Worm (Caenorhabditis elegans) whole organism, mixed stage, embryonic: ENCODE measurements around the gene cdc-25.4.

Experiments
- M03D4.4 ChIP-seq: sonication (generic microtip); optimal IDR thresholded peaks from 2 replicates; lab custom pipeline; 2017; ENCODE audit warnings: mild to moderate bottlenecking, missing genetic modification characterization, missing compliant biosample characterization
- bed-3 ChIP-seq: fragments of 200-800 bp; sonication (Bioruptor generic); optimal IDR thresholded peaks from 3 replicates; lab custom pipeline; 2018; ENCODE audit warnings: mild to moderate bottlenecking, missing genetic modification characterization, moderate library complexity, missing compliant biosample characterization
- blmp-1 ChIP-seq: fragments of 150-350 bp; optimal IDR thresholded peaks from 2 replicates; lab custom pipeline; 2014; ENCODE audit warnings: missing biosample characterization, missing genetic modification characterization
- ceh-39 ChIP-seq: fragments of 150-350 bp; optimal IDR thresholded peaks from 2 replicates; lab custom pipeline; 2014; ENCODE audit warnings: missing biosample characterization, missing genetic modification characterization
- ceh-43 ChIP-seq: fragments of 200-800 bp; sonication (Bioruptor generic); optimal IDR thresholded peaks from 2 replicates; lab custom pipeline; 2018; ENCODE audit warnings: mild to moderate bottlenecking, missing genetic modification characterization, moderate library complexity, missing compliant biosample characterization
- ceh-83 ChIP-seq: fragments of 200-800 bp; sonication (Bioruptor generic); optimal IDR thresholded peaks from 2 replicates; lab custom pipeline; 2018; ENCODE audit warnings: mild to moderate bottlenecking, missing genetic modification characterization, missing compliant biosample characterization
- ces-1 ChIP-seq: fragments of 150-350 bp; optimal IDR thresholded peaks from 2 replicates; lab custom pipeline; 2014; ENCODE audit warnings: missing biosample characterization, missing genetic modification reagents, missing genetic modification characterization
- cnd-1 ChIP-seq: fragments of 200-800 bp; sonication (Bioruptor generic); optimal IDR thresholded peaks from 2 replicates; lab custom pipeline; 2018; ENCODE audit warnings: mild to moderate bottlenecking, missing genetic modification characterization, missing compliant biosample characterization
- drap-1 ChIP-seq: fragments of 200-800 bp; sonication (Bioruptor generic); optimal IDR thresholded peaks from 3 replicates; lab custom pipeline; 2018; ENCODE audit warnings: mild to moderate bottlenecking, missing genetic modification characterization, missing compliant biosample characterization
- elt-1 ChIP-seq: sonication (generic microtip); optimal IDR thresholded peaks from 2 replicates; lab custom pipeline; 2017; ENCODE audit warnings: missing genetic modification characterization, mild to moderate bottlenecking, missing compliant biosample characterization, antibody characterized with exemption, moderate library complexity, borderline replicate concordance; ENCODE audit not compliant: insufficient read depth
- elt-3 ChIP-seq: fragments of 150-350 bp; optimal IDR thresholded peaks from 2 replicates; lab custom pipeline; 2014; ENCODE audit warnings: missing biosample characterization, missing genetic modification characterization
- flh-1 ChIP-seq: fragments of 200-800 bp; sonication (Bioruptor generic); optimal IDR thresholded peaks from 2 replicates; lab custom pipeline; 2018; ENCODE audit warnings: mild to moderate bottlenecking, missing genetic modification characterization, moderate library complexity, missing compliant biosample characterization
- ham-2 ChIP-seq: fragments of 200-800 bp; sonication (Bioruptor generic); optimal IDR thresholded peaks from 2 replicates; lab custom pipeline; 2018; ENCODE audit warnings: mild to moderate bottlenecking, missing genetic modification characterization, missing compliant biosample characterization
- hlh-1 ChIP-seq: fragments of 150-350 bp; optimal IDR thresholded peaks from 2 replicates; lab custom pipeline; 2014; ENCODE audit warnings: missing biosample characterization, missing genetic modification reagents, missing genetic modification characterization
- lin-13 ChIP-seq: fragments of 150-350 bp; optimal IDR thresholded peaks from 2 replicates; lab custom pipeline; 2014; ENCODE audit warnings: missing biosample characterization, missing genetic modification characterization
- lin-32 ChIP-seq: fragments of 200-800 bp; sonication (Bioruptor generic); optimal IDR thresholded peaks from 2 replicates; lab custom pipeline; 2018; ENCODE audit warnings: mild to moderate bottlenecking, missing genetic modification characterization, missing compliant biosample characterization
- lsy-2 ChIP-seq: fragments of 150-350 bp; optimal IDR thresholded peaks from 2 replicates; lab custom pipeline; 2014; ENCODE audit warnings: missing biosample characterization, missing genetic modification characterization
- mab-5 ChIP-seq: fragments of 150-350 bp; optimal IDR thresholded peaks from 2 replicates; lab custom pipeline; 2014; ENCODE audit warnings: missing biosample characterization, missing genetic modification characterization
- mep-1 ChIP-seq: fragments of 150-350 bp; optimal IDR thresholded peaks from 2 replicates; lab custom pipeline; 2017; ENCODE audit warnings: missing biosample characterization, missing genetic modification reagents, missing genetic modification characterization, inconsistent platforms
- mls-2 ChIP-seq: sonication (generic microtip); optimal IDR thresholded peaks from 2 replicates; lab custom pipeline; 2016; ENCODE audit warnings: mild to moderate bottlenecking, missing genetic modification characterization, moderate library complexity, missing compliant biosample characterization
- nhr-12 ChIP-seq: fragments of 150-350 bp; optimal IDR thresholded peaks from 2 replicates; lab custom pipeline; 2014; ENCODE audit warnings: missing biosample characterization, missing genetic modification characterization
- nhr-2 ChIP-seq: fragments of 150-350 bp; optimal IDR thresholded peaks from 2 replicates; lab custom pipeline; 2014; ENCODE audit warnings: missing biosample characterization, missing genetic modification characterization
- nhr-237 ChIP-seq: fragments of 150-350 bp; optimal IDR thresholded peaks from 2 replicates; lab custom pipeline; 2014; ENCODE audit warnings: missing biosample characterization, missing genetic modification characterization
- nhr-28 ChIP-seq: fragments of 150-350 bp; optimal IDR thresholded peaks from 2 replicates; lab custom pipeline; 2014; ENCODE audit warnings: missing biosample characterization, missing genetic modification characterization
- nhr-76 ChIP-seq: sonication (generic microtip); optimal IDR thresholded peaks from 2 replicates; lab custom pipeline; 2017; ENCODE audit warnings: missing biosample characterization, missing genetic modification characterization
- pha-4 ChIP-seq: fragments of 150-350 bp; optimal IDR thresholded peaks from 2 replicates; lab custom pipeline; 2018; ENCODE audit warnings: missing biosample characterization, missing genetic modification reagents, missing genetic modification characterization
- sem-2 ChIP-seq: fragments of 200-800 bp; sonication (Bioruptor generic); optimal IDR thresholded peaks from 2 replicates; lab custom pipeline; 2018; ENCODE audit warnings: mild to moderate bottlenecking, missing genetic modification characterization, missing compliant biosample characterization
- snpc-4 ChIP-seq: fragments of 150-350 bp; optimal IDR thresholded peaks from 2 replicates; lab custom pipeline; 2014; ENCODE audit warnings: missing biosample characterization, missing genetic modification characterization
- sptf-1 ChIP-seq: sonication (generic microtip); optimal IDR thresholded peaks from 2 replicates; lab custom pipeline; 2017; ENCODE audit warnings: mild to moderate bottlenecking, missing genetic modification characterization, moderate library complexity, missing compliant biosample characterization
- tbx-8 ChIP-seq: fragments of 200-800 bp; sonication (Bioruptor generic); optimal IDR thresholded peaks from 2 replicates; lab custom pipeline; 2018; ENCODE audit warnings: mild to moderate bottlenecking, missing genetic modification characterization, moderate library complexity, missing compliant biosample characterization
- unc-120 ChIP-seq: sonication (generic microtip); optimal IDR thresholded peaks from 2 replicates; lab custom pipeline; 2017; ENCODE audit warnings: missing genetic modification characterization, missing compliant biosample characterization; ENCODE audit not compliant: poor library complexity, severe bottlenecking
- unc-39 ChIP-seq: fragments of 150-350 bp; optimal IDR thresholded peaks from 2 replicates; lab custom pipeline; 2014; ENCODE audit warnings: missing biosample characterization, missing genetic modification characterization
- unc-62 ChIP-seq: fragments of 150-350 bp; optimal IDR thresholded peaks from 2 replicates; lab custom pipeline; 2014; ENCODE audit warnings: missing biosample characterization, missing genetic modification reagents, missing genetic modification characterization
- zip-8 ChIP-seq: fragments of 150-350 bp; optimal IDR thresholded peaks from 2 replicates; lab custom pipeline; 2014; ENCODE audit warnings: missing biosample characterization, missing genetic modification characterization
- ztf-11 ChIP-seq: fragments of 150-350 bp; optimal IDR thresholded peaks from 2 replicates; lab custom pipeline; 2014; ENCODE audit warnings: missing biosample characterization, missing genetic modification characterization

The cdc-25.4 gene

DNA sequence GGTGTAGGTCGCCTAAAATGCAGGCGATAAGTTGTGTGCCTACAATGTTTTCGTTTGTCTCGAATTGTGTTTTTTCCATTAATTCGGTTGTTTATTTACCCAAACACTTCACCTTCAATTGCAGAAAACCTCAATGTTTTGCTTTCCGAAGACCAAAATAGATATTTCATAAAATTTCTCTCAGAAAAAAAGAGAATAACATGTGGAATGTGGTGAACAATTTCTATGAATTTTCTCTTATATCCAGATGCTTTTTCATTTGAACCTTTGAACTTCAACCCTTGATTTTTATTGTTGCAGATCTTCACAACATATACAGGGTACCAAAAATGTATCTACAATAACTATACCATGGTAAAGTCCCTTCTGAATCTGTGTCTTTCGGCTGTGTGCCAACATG lies 17.2 kb upstream of the cdc-25.4 start, which contains the start of gene T01E8.1:
TSS of gene T01E8.1 (plus strand) at position 301 of the 400 bp plus-strand sequence.
- TF ChIP-seq lin-13 (no peak), unc-39 (tag; lab: Kevin White, UChicago) (no peak), cnd-1 (tag; lab: Kevin White, UChicago) (no peak), ceh-39 (tag; lab: Kevin White, UChicago) (no peak), lsy-2 (tag; lab: Kevin White, UChicago) (no peak), sptf-1 (tag; lab: Kevin White, UChicago) (no peak), lin-32 (GFP tag; lab: Kevin White, UChicago) (no peak), nhr-237 (tag; lab: Kevin White, UChicago) (no peak)

DNA sequence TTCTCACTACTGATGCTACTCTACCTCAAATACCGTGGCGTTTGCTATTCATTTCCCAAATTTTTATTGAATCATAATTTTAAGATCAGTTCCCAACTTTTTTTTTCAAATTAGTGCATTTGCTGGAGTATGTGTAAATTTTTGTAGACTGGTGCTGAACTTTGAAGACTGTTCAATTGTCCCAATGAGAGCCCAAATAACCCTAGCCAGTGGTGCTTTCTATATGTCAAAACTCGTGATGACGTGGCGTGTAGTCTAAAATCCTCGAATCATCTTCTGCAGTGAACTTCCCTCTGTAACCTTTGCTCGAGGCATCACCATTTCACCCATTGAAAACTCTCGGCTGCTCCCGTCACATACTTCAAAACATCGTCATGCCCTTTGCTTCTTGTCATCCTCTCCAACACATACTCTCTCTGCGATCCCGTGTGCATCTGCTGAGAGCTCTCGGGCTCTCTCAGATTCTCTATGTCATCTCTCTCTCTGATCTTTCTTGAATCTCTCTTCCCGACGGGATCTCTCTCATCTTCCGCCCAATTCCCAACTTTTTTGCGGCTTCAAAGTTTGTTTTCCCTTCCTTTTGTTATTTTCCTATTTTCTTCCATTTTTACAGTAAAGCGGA lies 15.3 kb upstream of the cdc-25.4 start:
- TF ChIP-seq sptf-1 (tag; lab: Kevin White, UChicago) (no peak), unc-120 (no peak), hlh-1 (peak; percentile 53), pha-4 (tag; lab: Kevin White, UChicago) (peak; percentile 32), lsy-2 (tag; lab: Kevin White, UChicago) (no peak)

DNA sequence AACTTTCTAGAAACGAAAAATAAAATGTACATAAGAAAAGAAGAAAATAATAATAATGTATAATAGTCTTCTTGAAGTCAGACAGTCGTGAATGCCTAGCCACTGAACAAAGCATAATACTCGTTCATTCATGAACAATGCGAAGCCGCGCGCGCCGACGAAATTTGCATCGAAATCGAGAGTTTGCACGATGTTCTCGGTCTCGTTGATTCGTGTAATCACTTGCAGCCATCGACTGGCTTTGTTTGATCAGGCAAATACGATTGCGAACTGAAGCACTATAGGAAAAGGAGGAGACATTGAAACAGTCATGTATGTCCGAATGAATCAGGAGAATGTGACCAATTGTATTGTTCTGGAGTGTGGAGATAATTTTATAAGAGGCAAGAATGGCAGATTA lies 14.5 kb upstream of the cdc-25.4 start:
- TF ChIP-seq unc-120 (no peak), pha-4 (tag; lab: Kevin White, UChicago) (peak; percentile 68), nhr-237 (tag; lab: Kevin White, UChicago) (peak; percentile 34), ham-2 (peak; percentile 67), ztf-11 (tag; lab: Kevin White, UChicago) (no peak), blmp-1 (tag; lab: Kevin White, UChicago) (peak; percentile 13)
- TF ChIP-seq, all 35 proteins: peak for 4

DNA sequence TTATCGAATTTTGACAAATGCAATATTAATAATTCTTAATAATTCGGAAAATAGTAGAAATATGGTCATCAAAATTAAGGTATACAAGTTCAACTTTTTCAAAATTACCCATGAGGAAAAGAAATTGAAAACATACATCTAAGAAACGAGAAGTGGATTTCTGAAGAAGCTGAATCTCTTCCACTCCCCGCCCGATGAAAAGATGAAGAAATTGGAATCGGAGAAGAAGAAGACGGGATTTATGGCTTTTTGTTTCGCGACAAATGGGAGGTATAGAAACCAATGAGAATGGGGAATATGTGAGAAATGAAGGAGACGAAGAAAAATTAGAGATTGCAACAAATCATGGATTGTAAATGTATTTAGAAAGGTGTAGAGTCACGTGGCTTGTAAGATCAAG lies 13.8 kb upstream of the cdc-25.4 start:
- peak; percentile 28 for TF ChIP-seq unc-62 (GFP tag; lab: Kevin White, UChicago)
- TF ChIP-seq mls-2 (tag; lab: Kevin White, UChicago): no peak
- peak; percentile 23 for TF ChIP-seq mab-5 (tag; lab: Kevin White, UChicago)
- TF ChIP-seq, all 35 proteins: peak for 2

DNA sequence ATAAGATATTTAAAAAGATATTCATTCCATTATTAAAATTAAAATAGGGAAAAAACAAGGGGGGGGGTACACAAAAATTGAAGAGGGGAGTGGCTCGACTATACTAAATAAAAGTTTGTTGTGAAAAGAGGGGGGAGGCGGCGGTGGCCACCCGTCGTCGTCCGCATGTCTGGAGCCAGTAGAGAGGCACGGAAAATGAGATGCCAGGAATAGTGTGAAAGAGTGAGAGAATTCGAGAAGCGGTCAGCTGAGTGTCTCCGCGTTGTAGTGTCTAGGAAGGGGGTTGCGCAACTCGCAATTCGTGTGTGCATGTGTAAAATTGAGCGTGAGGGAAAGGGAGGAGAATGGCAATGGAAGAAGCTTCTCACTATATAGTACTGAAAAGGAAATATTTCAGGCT lies 13.0 kb upstream of the cdc-25.4 start:
- TF ChIP-seq flh-1 (GFP tag; lab: Kevin White, UChicago): no peak
- peak; percentile 71 for TF ChIP-seq zip-8 (tag; lab: Kevin White, UChicago)
- TF ChIP-seq mab-5 (tag; lab: Kevin White, UChicago): no peak
- TF ChIP-seq tbx-8 (GFP tag; lab: Kevin White, UChicago): no peak
- no peak for TF ChIP-seq ceh-39 (tag; lab: Kevin White, UChicago)
- no peak for TF ChIP-seq elt-3 (tag; lab: Kevin White, UChicago)
- peak; percentile 33 for TF ChIP-seq M03D4.4
- peak; percentile 62 for TF ChIP-seq drap-1 (GFP tag; lab: Kevin White, UChicago)
- no peak for TF ChIP-seq ztf-11 (tag; lab: Kevin White, UChicago)
- peak; percentile 37 for TF ChIP-seq mep-1 (tag; lab: Kevin White, UChicago)
- no peak for TF ChIP-seq unc-39 (tag; lab: Kevin White, UChicago)
- TF ChIP-seq nhr-76: no peak
- peak; percentile 59 for TF ChIP-seq ces-1 (GFP tag; lab: Kevin White, UChicago)
- TF ChIP-seq unc-62 (GFP tag; lab: Kevin White, UChicago): peak; percentile 29
- TF ChIP-seq mls-2 (tag; lab: Kevin White, UChicago): peak; percentile 52
- no peak for TF ChIP-seq bed-3 (GFP tag; lab: Kevin White, UChicago)
- TF ChIP-seq lsy-2 (tag; lab: Kevin White, UChicago): no peak
- TF ChIP-seq cnd-1 (tag; lab: Kevin White, UChicago): no peak
- no peak for TF ChIP-seq nhr-2 (tag; lab: Kevin White, UChicago)
- no peak for TF ChIP-seq elt-1 (tag; lab: Kevin White, UChicago)
- TF ChIP-seq ceh-43 (GFP tag; lab: Kevin White, UChicago): no peak
- peak; percentile 67 for TF ChIP-seq unc-120
- no peak for TF ChIP-seq nhr-237 (tag; lab: Kevin White, UChicago)
- peak; percentile 68 for TF ChIP-seq pha-4 (tag; lab: Kevin White, UChicago)
- TF ChIP-seq hlh-1: peak; percentile 32
- TF ChIP-seq nhr-28 (tag; lab: Kevin White, UChicago): no peak
- no peak for TF ChIP-seq lin-13
- no peak for TF ChIP-seq blmp-1 (tag; lab: Kevin White, UChicago)
- TF ChIP-seq lin-32 (GFP tag; lab: Kevin White, UChicago): no peak
- TF ChIP-seq nhr-12 (tag; lab: Kevin White, UChicago): no peak
- TF ChIP-seq snpc-4 (tag; lab: Kevin White, UChicago): no peak
- no peak for TF ChIP-seq ham-2
- peak; percentile 64 for TF ChIP-seq sptf-1 (tag; lab: Kevin White, UChicago)
- peak; percentile 20 for TF ChIP-seq ceh-83
- no peak for TF ChIP-seq sem-2 (GFP tag; lab: Kevin White, UChicago)
- TF ChIP-seq, all 35 proteins: peak for 12
